Fruit fly (Drosophila melanogaster) whole organism, embryonic: ENCODE measurements around the gene Dscam3.

Source experiments
- Aef1 ChIP-seq: fragments of 200-800 bp; sonication (Bioruptor generic); IDR thresholded peaks from 3 replicates; pipeline ENCODE4 v1.3.6; 2022; ENCODE audit warnings: missing biosample characterization, missing genetic modification characterization
- CG10209 ChIP-seq: fragments of 200-800 bp; sonication (Bioruptor generic); optimal IDR thresholded peaks from 3 replicates; lab custom pipeline; 2017; ENCODE audit warnings: missing biosample characterization, mild to moderate bottlenecking, missing genetic modification characterization, missing genetic modification reagents
- CG10654 ChIP-seq: fragments of 200-800 bp; sonication (Bioruptor generic); optimal IDR thresholded peaks from 2 replicates; lab custom pipeline; 2016; ENCODE audit warnings: missing biosample characterization, missing genetic modification characterization
- CG11456 ChIP-seq: fragments of 200-800 bp; sonication (Bioruptor generic); IDR thresholded peaks from 3 replicates; pipeline ENCODE4 v1.3.6; 2022; ENCODE audit warnings: missing biosample characterization, missing genetic modification characterization
- CG11695 ChIP-seq: fragments of 200-800 bp; sonication (Bioruptor generic); IDR thresholded peaks from 3 replicates; pipeline ENCODE4 v1.3.6; 2022; ENCODE audit warnings: missing biosample characterization, missing genetic modification characterization
- CG13775 ChIP-seq: fragments of 200-800 bp; sonication (Bioruptor generic); optimal IDR thresholded peaks from 3 replicates; lab custom pipeline; 2017; ENCODE audit warnings: missing biosample characterization, mild to moderate bottlenecking, missing genetic modification characterization
- CG1603 ChIP-seq: fragments of 200-800 bp; sonication (Bioruptor generic); optimal IDR thresholded peaks from 2 replicates; lab custom pipeline; 2019; ENCODE audit warnings: missing biosample characterization, mild to moderate bottlenecking, missing genetic modification characterization, moderate library complexity
- CG1647 ChIP-seq: fragments of 200-800 bp; sonication (Bioruptor generic); optimal IDR thresholded peaks from 3 replicates; lab custom pipeline; 2016; ENCODE audit warnings: missing biosample characterization, missing genetic modification characterization
- CG16779 ChIP-seq: fragments of 200-800 bp; sonication (Bioruptor generic); IDR thresholded peaks from 2 replicates; pipeline ENCODE4 v1.3.6; 2022; ENCODE audit warnings: missing biosample characterization, missing genetic modification characterization
- CG18476 ChIP-seq: fragments of 200-800 bp; sonication (Bioruptor generic); optimal IDR thresholded peaks from 2 replicates; lab custom pipeline; 2016; ENCODE audit warnings: missing biosample characterization, mild to moderate bottlenecking, missing genetic modification characterization
- CG18619 ChIP-seq: fragments of 200-800 bp; sonication (Bioruptor generic); optimal IDR thresholded peaks from 3 replicates; lab custom pipeline; 2017; ENCODE audit warnings: missing biosample characterization, mild to moderate bottlenecking, missing genetic modification characterization
- CG2116 ChIP-seq: fragments of 200-800 bp; sonication (Bioruptor generic); optimal IDR thresholded peaks from 3 replicates; lab custom pipeline; 2018; ENCODE audit warnings: missing biosample characterization, mild to moderate bottlenecking, missing genetic modification characterization
- CG2120 ChIP-seq: fragments of 200-800 bp; sonication (Bioruptor generic); optimal IDR thresholded peaks from 3 replicates; lab custom pipeline; 2016; ENCODE audit warnings: missing biosample characterization, missing genetic modification characterization
- CG2129 ChIP-seq: fragments of 200-800 bp; sonication (Bioruptor generic); IDR thresholded peaks from 2 replicates; pipeline ENCODE4 v1.3.6; 2022; ENCODE audit warnings: missing biosample characterization, missing genetic modification characterization; ENCODE audit not compliant: partially characterized antibody
- CG2712 ChIP-seq: fragments of 200-800 bp; optimal IDR thresholded peaks from 3 replicates; lab custom pipeline; 2019; ENCODE audit warnings: missing biosample characterization, mild to moderate bottlenecking, missing genetic modification characterization, moderate library complexity
- CG30403 ChIP-seq: fragments of 200-800 bp; sonication (Bioruptor generic); optimal IDR thresholded peaks from 3 replicates; lab custom pipeline; 2016; ENCODE audit warnings: missing biosample characterization, missing genetic modification characterization
- CG3281 ChIP-seq: fragments of 200-800 bp; sonication (Bioruptor generic); optimal IDR thresholded peaks from 3 replicates; lab custom pipeline; 2017; ENCODE audit warnings: missing biosample characterization, mild to moderate bottlenecking, missing genetic modification characterization
- CG3847 ChIP-seq: fragments of 200-800 bp; sonication (Bioruptor generic); IDR thresholded peaks from 2 replicates; pipeline ENCODE4 v1.3.6; 2022; ENCODE audit warnings: missing biosample characterization, missing genetic modification characterization
- CG8388 ChIP-seq: fragments of 200-800 bp; sonication (Bioruptor generic); optimal IDR thresholded peaks from 2 replicates; lab custom pipeline; 2019; ENCODE audit warnings: missing biosample characterization, mild to moderate bottlenecking, missing genetic modification characterization, moderate library complexity
- CG9437 ChIP-seq: fragments of 200-800 bp; sonication (Bioruptor generic); optimal IDR thresholded peaks from 2 replicates; lab custom pipeline; 2018; ENCODE audit warnings: missing biosample characterization, mild to moderate bottlenecking, missing genetic modification characterization
- CG9727 ChIP-seq: fragments of 200-800 bp; sonication (Bioruptor generic); optimal IDR thresholded peaks from 3 replicates; lab custom pipeline; 2017; ENCODE audit warnings: missing biosample characterization, mild to moderate bottlenecking, missing genetic modification characterization
- CG9817 ChIP-seq: fragments of 200-800 bp; sonication (Bioruptor generic); optimal IDR thresholded peaks from 2 replicates; lab custom pipeline; 2018; ENCODE audit warnings: missing biosample characterization, mild to moderate bottlenecking, missing genetic modification characterization, moderate library complexity
- CG9932 ChIP-seq: fragments of 200-800 bp; sonication (Bioruptor generic); IDR thresholded peaks from 2 replicates; pipeline ENCODE4 v1.3.6; 2022; ENCODE audit warnings: missing biosample characterization, missing genetic modification characterization
- D19B ChIP-seq: fragments of 200-800 bp; sonication (Bioruptor generic); optimal IDR thresholded peaks from 2 replicates; lab custom pipeline; 2017; ENCODE audit warnings: missing biosample characterization, mild to moderate bottlenecking, missing genetic modification characterization
- HLHmδ ChIP-seq: fragments of 200-800 bp; sonication (Bioruptor generic); optimal IDR thresholded peaks from 2 replicates; lab custom pipeline; 2018; ENCODE audit warnings: missing biosample characterization, mild to moderate bottlenecking, missing genetic modification characterization, moderate library complexity
- HmgZ ChIP-seq: fragments of 200-800 bp; sonication (Bioruptor generic); optimal IDR thresholded peaks from 2 replicates; lab custom pipeline; 2018; ENCODE audit warnings: missing biosample characterization, mild to moderate bottlenecking, missing genetic modification characterization
- Hmx ChIP-seq: fragments of 200-800 bp; sonication (Bioruptor generic); optimal IDR thresholded peaks from 2 replicates; lab custom pipeline; 2016; ENCODE audit warnings: missing biosample characterization, missing genetic modification characterization
- Hr3 ChIP-seq: fragments of 200-800 bp; sonication (Bioruptor generic); optimal IDR thresholded peaks from 3 replicates; lab custom pipeline; 2016; ENCODE audit warnings: missing biosample characterization, missing genetic modification characterization
- Hr39 ChIP-seq: fragments of >200 bp; optimal IDR thresholded peaks from 2 replicates; lab custom pipeline; 2017
- Hr51 ChIP-seq, 2 experiments: fragments of 200-800 bp; sonication (Bioruptor generic); optimal IDR thresholded peaks; 2 replicates in 1 of 2; 3 replicates in 1 of 2; lab custom pipeline; 2016 to 2018; ENCODE audit warnings: missing biosample characterization in 2 of 2, missing genetic modification characterization in 2 of 2, mild to moderate bottlenecking in 1 of 2, moderate library complexity in 1 of 2
- Lhr ChIP-seq: fragments of 200-800 bp; sonication (Bioruptor generic); optimal IDR thresholded peaks from 3 replicates; lab custom pipeline; 2017; ENCODE audit warnings: mild to moderate bottlenecking, missing biosample characterization, missing genetic modification reagents, missing genetic modification characterization
- Meics ChIP-seq: fragments of 200-800 bp; sonication (Bioruptor generic); optimal IDR thresholded peaks from 2 replicates; lab custom pipeline; 2017; ENCODE audit warnings: missing biosample characterization, mild to moderate bottlenecking, missing genetic modification characterization
- Ravus ChIP-seq: fragments of 200-800 bp; sonication (Bioruptor generic); IDR thresholded peaks from 2 replicates; pipeline ENCODE4 v1.3.6; 2022; ENCODE audit warnings: missing biosample characterization, missing genetic modification characterization
- ase ChIP-seq: fragments of 200-800 bp; sonication (Bioruptor generic); IDR thresholded peaks from 3 replicates; pipeline ENCODE4 v1.3.6; 2022; ENCODE audit warnings: missing biosample characterization, missing genetic modification characterization
- az2 ChIP-seq: fragments of 200-800 bp; sonication (Bioruptor generic); optimal IDR thresholded peaks from 3 replicates; lab custom pipeline; 2016; ENCODE audit warnings: missing biosample characterization, missing genetic modification characterization
- bbx ChIP-seq: fragments of 200-800 bp; sonication (Bioruptor generic); IDR thresholded peaks from 2 replicates; pipeline ENCODE4 v1.3.6; 2022; ENCODE audit warnings: missing biosample characterization, missing genetic modification characterization; ENCODE audit not compliant: partially characterized antibody
- chn ChIP-seq: fragments of 200-800 bp; sonication (Bioruptor generic); optimal IDR thresholded peaks from 2 replicates; lab custom pipeline; 2016; ENCODE audit warnings: missing biosample characterization, missing genetic modification characterization
- crc ChIP-seq: fragments of 200-800 bp; sonication (Bioruptor generic); optimal IDR thresholded peaks from 2 replicates; lab custom pipeline; 2016; ENCODE audit warnings: missing biosample characterization, missing genetic modification characterization
- crp ChIP-seq, 2 experiments: fragments of 200-800 bp; sonication (Bioruptor generic); optimal IDR thresholded peaks; 2 replicates in 1 of 2; 3 replicates in 1 of 2; lab custom pipeline; 2017; ENCODE audit warnings: missing biosample characterization in 2 of 2, missing genetic modification characterization in 2 of 2, mild to moderate bottlenecking in 1 of 2, moderate library complexity in 1 of 2
- dpn ChIP-seq, 2 experiments: fragments of 200-800 bp; sonication (Bioruptor generic); optimal IDR thresholded peaks; 3 replicates each; lab custom pipeline; 2016; ENCODE audit warnings: missing biosample characterization in 2 of 2, missing genetic modification characterization in 2 of 2
- ems ChIP-seq: fragments of 200-800 bp; sonication (Bioruptor generic); optimal IDR thresholded peaks from 3 replicates; lab custom pipeline; 2016; ENCODE audit warnings: missing biosample characterization, missing genetic modification characterization
- gcm2 ChIP-seq: fragments of 200-800 bp; sonication (Bioruptor generic); optimal IDR thresholded peaks from 2 replicates; lab custom pipeline; 2016; ENCODE audit warnings: missing biosample characterization, missing genetic modification characterization
- gfzf ChIP-seq: fragments of 200-800 bp; sonication (Bioruptor generic); optimal IDR thresholded peaks from 2 replicates; lab custom pipeline; 2016; ENCODE audit warnings: missing biosample characterization, mild to moderate bottlenecking, missing genetic modification characterization, moderate library complexity
- gsb ChIP-seq: fragments of 200-800 bp; sonication (Bioruptor generic); IDR thresholded peaks from 2 replicates; pipeline ENCODE4 v1.3.6; 2022; ENCODE audit warnings: missing biosample characterization, missing genetic modification characterization
- lmd ChIP-seq: fragments of 200-800 bp; sonication (Bioruptor generic); IDR thresholded peaks from 2 replicates; pipeline ENCODE4 v1.3.6; 2022; ENCODE audit warnings: missing biosample characterization, missing genetic modification characterization
- pho ChIP-seq: fragments of 200-800 bp; sonication (Bioruptor generic); optimal IDR thresholded peaks from 2 replicates; lab custom pipeline; 2016; ENCODE audit warnings: missing biosample characterization, missing genetic modification characterization
- slbo ChIP-seq: fragments of 200-800 bp; sonication (Bioruptor generic); IDR thresholded peaks from 2 replicates; pipeline ENCODE4 v1.3.6; 2022; ENCODE audit warnings: missing biosample characterization, missing genetic modification characterization
- stwl ChIP-seq: fragments of 200-800 bp; sonication (Bioruptor generic); optimal IDR thresholded peaks from 3 replicates; lab custom pipeline; 2018; ENCODE audit warnings: missing biosample characterization, mild to moderate bottlenecking, missing genetic modification characterization, moderate library complexity
- tgo ChIP-seq: fragments of 200-800 bp; sonication (Bioruptor generic); IDR thresholded peaks from 3 replicates; pipeline ENCODE4 v1.3.6; 2022; ENCODE audit warnings: missing biosample characterization, missing genetic modification characterization
- twi ChIP-seq: fragments of 200-800 bp; optimal IDR thresholded peaks from 2 replicates; lab custom pipeline; 2019; ENCODE audit warnings: missing biosample characterization, mild to moderate bottlenecking, missing genetic modification characterization, moderate library complexity

Gene Dscam3

dm6 chr3R:17539789-17540496 is 34.5 kb upstream of the Dscam3 start, which contains the start of gene SF1 (continued):
- peak; percentile 5 for TF ChIP-seq CG18476
- no peak for TF ChIP-seq crc (GFP tag; lab: Kevin White, UChicago)
- peak; percentile 50 for TF ChIP-seq CG9727 (GFP tag; lab: Kevin White, UChicago)
- TF ChIP-seq ems (GFP tag; lab: Kevin White, UChicago) = no peak
- TF ChIP-seq HLHmδ = no peak
- peak; percentile 67 for TF ChIP-seq CG2120 (GFP tag; lab: Kevin White, UChicago)
- peak; percentile 9 for TF ChIP-seq Hmx
- TF ChIP-seq twi (tag; lab: Kevin White, UChicago) = peak; percentile 31
- TF ChIP-seq gsb (GFP tag; lab: Robert Waterston, UW) = no peak
- TF ChIP-seq dpn (GFP tag; optimal IDR thresholded peaks at IDR 0.05; lab: Kevin White, UChicago) = peak; percentile 21 to 28
- no peak for TF ChIP-seq HmgZ (tag; lab: Kevin White, UChicago)
- peak; percentile 41 for TF ChIP-seq Meics (GFP tag; lab: Kevin White, UChicago)
- TF ChIP-seq Aef1 = 0 out of 3 replicates have a peak, but pooled peaks have one; percentile 9
- peak; percentile 19 for TF ChIP-seq CG2116 (GFP tag; lab: Kevin White, UChicago)
- peak; percentile 16; the same call in 1 of the 2 replicates for TF ChIP-seq lmd (GFP tag; lab: Robert Waterston, UW)
- peak; percentile 7 for TF ChIP-seq CG1603 (tag; lab: Kevin White, UChicago)
- no peak for TF ChIP-seq CG16779 (GFP tag; lab: Robert Waterston, UW)
- peak; percentile 27 for TF ChIP-seq CG9817 (tag; lab: Kevin White, UChicago)
- TF ChIP-seq crp (GFP tag; optimal IDR thresholded peaks at IDR 0.05; lab: Kevin White, UChicago) = peak in 1 of 2 experiments; percentile 20
- TF ChIP-seq slbo (GFP tag; lab: Robert Waterston, UW) = peak; percentile 55
- TF ChIP-seq pho (GFP tag; lab: Kevin White, UChicago) = peak; percentile 74
- peak; percentile 65 for TF ChIP-seq gfzf
- TF ChIP-seq Hr51 (GFP tag; optimal IDR thresholded peaks at IDR 0.05; lab: Kevin White, UChicago) = no peak
- no peak for TF ChIP-seq Hr39 (lab: Kevin White, UChicago)
- no peak for TF ChIP-seq CG11695 (GFP tag; lab: Robert Waterston, UW)
- no peak for TF ChIP-seq CG10654
- peak; percentile 49 for TF ChIP-seq az2 (GFP tag; lab: Kevin White, UChicago)
- TF ChIP-seq chn = peak; percentile 20
- TF ChIP-seq CG9437 (GFP tag; lab: Kevin White, UChicago) = peak; percentile 66
- TF ChIP-seq Hr3 (GFP tag; lab: Kevin White, UChicago) = peak; percentile 53
- TF ChIP-seq CG9932 (GFP tag; lab: Robert Waterston, UW) = peak; percentile 51
- peak; percentile 6 for TF ChIP-seq CG1647 (GFP tag; lab: Kevin White, UChicago)
- TF ChIP-seq CG8388 (GFP tag; lab: Kevin White, UChicago) = peak; percentile 2
- 0 out of 2 replicates have a peak, but pooled peaks have one; percentile 8 for TF ChIP-seq CG3847
- peak; percentile 74 for TF ChIP-seq CG30403 (GFP tag; lab: Kevin White, UChicago)
- peak; percentile 36 for TF ChIP-seq CG3281 (GFP tag; lab: Kevin White, UChicago)
- peak; percentile 27 for TF ChIP-seq CG10209 (GFP tag; lab: Kevin White, UChicago)
- peak; percentile 24 for TF ChIP-seq CG18619 (GFP tag; lab: Kevin White, UChicago)
- TF ChIP-seq Ravus (GFP tag; lab: Robert Waterston, UW) = no peak
- TF ChIP-seq ase (GFP tag; lab: Robert Waterston, UW) = no peak
- 0 out of 3 replicates have a peak, but pooled peaks have one; percentile 31 for TF ChIP-seq CG11456
- TF ChIP-seq CG2129 (GFP tag; lab: Robert Waterston, UW) = no peak
- TF ChIP-seq CG2712 (tag; lab: Kevin White, UChicago) = peak; percentile 36
- no peak for TF ChIP-seq bbx (GFP tag; lab: Robert Waterston, UW)
- TF ChIP-seq stwl (tag; lab: Kevin White, UChicago) = peak; percentile 5
- no peak for TF ChIP-seq tgo (GFP tag; lab: Robert Waterston, UW)
- TF ChIP-seq CG13775 = peak; percentile 72
- TF ChIP-seq gcm2 (GFP tag; lab: Kevin White, UChicago) = no peak
- TF ChIP-seq D19B (GFP tag; lab: Kevin White, UChicago) = peak; percentile 35
- TF ChIP-seq Lhr = peak; percentile 3
